Worm (Caenorhabditis elegans) whole organism, mixed stage, embryonic: ENCODE data around the gene T24C4.5.

Experiments
- M03D4.4 ChIP-seq: sonication (generic microtip); optimal IDR thresholded peaks from 2 replicates; lab custom pipeline; 2017; ENCODE audit warnings: mild to moderate bottlenecking, missing genetic modification characterization, missing compliant biosample characterization
- bed-3 ChIP-seq: fragments of 200-800 bp; sonication (Bioruptor generic); optimal IDR thresholded peaks from 3 replicates; lab custom pipeline; 2018; ENCODE audit warnings: mild to moderate bottlenecking, missing genetic modification characterization, moderate library complexity, missing compliant biosample characterization
- blmp-1 ChIP-seq: fragments of 150-350 bp; optimal IDR thresholded peaks from 2 replicates; lab custom pipeline; 2014; ENCODE audit warnings: missing biosample characterization, missing genetic modification characterization
- ceh-39 ChIP-seq: fragments of 150-350 bp; optimal IDR thresholded peaks from 2 replicates; lab custom pipeline; 2014; ENCODE audit warnings: missing biosample characterization, missing genetic modification characterization
- ceh-43 ChIP-seq: fragments of 200-800 bp; sonication (Bioruptor generic); optimal IDR thresholded peaks from 2 replicates; lab custom pipeline; 2018; ENCODE audit warnings: mild to moderate bottlenecking, missing genetic modification characterization, moderate library complexity, missing compliant biosample characterization
- ceh-83 ChIP-seq: fragments of 200-800 bp; sonication (Bioruptor generic); optimal IDR thresholded peaks from 2 replicates; lab custom pipeline; 2018; ENCODE audit warnings: mild to moderate bottlenecking, missing genetic modification characterization, missing compliant biosample characterization
- ces-1 ChIP-seq: fragments of 150-350 bp; optimal IDR thresholded peaks from 2 replicates; lab custom pipeline; 2014; ENCODE audit warnings: missing biosample characterization, missing genetic modification reagents, missing genetic modification characterization
- cnd-1 ChIP-seq: fragments of 200-800 bp; sonication (Bioruptor generic); optimal IDR thresholded peaks from 2 replicates; lab custom pipeline; 2018; ENCODE audit warnings: mild to moderate bottlenecking, missing genetic modification characterization, missing compliant biosample characterization
- drap-1 ChIP-seq: fragments of 200-800 bp; sonication (Bioruptor generic); optimal IDR thresholded peaks from 3 replicates; lab custom pipeline; 2018; ENCODE audit warnings: mild to moderate bottlenecking, missing genetic modification characterization, missing compliant biosample characterization
- elt-1 ChIP-seq: sonication (generic microtip); optimal IDR thresholded peaks from 2 replicates; lab custom pipeline; 2017; ENCODE audit warnings: missing genetic modification characterization, mild to moderate bottlenecking, missing compliant biosample characterization, antibody characterized with exemption, moderate library complexity, borderline replicate concordance; ENCODE audit not compliant: insufficient read depth
- elt-3 ChIP-seq: fragments of 150-350 bp; optimal IDR thresholded peaks from 2 replicates; lab custom pipeline; 2014; ENCODE audit warnings: missing biosample characterization, missing genetic modification characterization
- flh-1 ChIP-seq: fragments of 200-800 bp; sonication (Bioruptor generic); optimal IDR thresholded peaks from 2 replicates; lab custom pipeline; 2018; ENCODE audit warnings: mild to moderate bottlenecking, missing genetic modification characterization, moderate library complexity, missing compliant biosample characterization
- ham-2 ChIP-seq: fragments of 200-800 bp; sonication (Bioruptor generic); optimal IDR thresholded peaks from 2 replicates; lab custom pipeline; 2018; ENCODE audit warnings: mild to moderate bottlenecking, missing genetic modification characterization, missing compliant biosample characterization
- hlh-1 ChIP-seq: fragments of 150-350 bp; optimal IDR thresholded peaks from 2 replicates; lab custom pipeline; 2014; ENCODE audit warnings: missing biosample characterization, missing genetic modification reagents, missing genetic modification characterization
- lin-13 ChIP-seq: fragments of 150-350 bp; optimal IDR thresholded peaks from 2 replicates; lab custom pipeline; 2014; ENCODE audit warnings: missing biosample characterization, missing genetic modification characterization
- lin-32 ChIP-seq: fragments of 200-800 bp; sonication (Bioruptor generic); optimal IDR thresholded peaks from 2 replicates; lab custom pipeline; 2018; ENCODE audit warnings: mild to moderate bottlenecking, missing genetic modification characterization, missing compliant biosample characterization
- lsy-2 ChIP-seq: fragments of 150-350 bp; optimal IDR thresholded peaks from 2 replicates; lab custom pipeline; 2014; ENCODE audit warnings: missing biosample characterization, missing genetic modification characterization
- mab-5 ChIP-seq: fragments of 150-350 bp; optimal IDR thresholded peaks from 2 replicates; lab custom pipeline; 2014; ENCODE audit warnings: missing biosample characterization, missing genetic modification characterization
- mep-1 ChIP-seq: fragments of 150-350 bp; optimal IDR thresholded peaks from 2 replicates; lab custom pipeline; 2017; ENCODE audit warnings: missing biosample characterization, missing genetic modification reagents, missing genetic modification characterization, inconsistent platforms
- mls-2 ChIP-seq: sonication (generic microtip); optimal IDR thresholded peaks from 2 replicates; lab custom pipeline; 2016; ENCODE audit warnings: mild to moderate bottlenecking, missing genetic modification characterization, moderate library complexity, missing compliant biosample characterization
- nhr-12 ChIP-seq: fragments of 150-350 bp; optimal IDR thresholded peaks from 2 replicates; lab custom pipeline; 2014; ENCODE audit warnings: missing biosample characterization, missing genetic modification characterization
- nhr-2 ChIP-seq: fragments of 150-350 bp; optimal IDR thresholded peaks from 2 replicates; lab custom pipeline; 2014; ENCODE audit warnings: missing biosample characterization, missing genetic modification characterization
- nhr-237 ChIP-seq: fragments of 150-350 bp; optimal IDR thresholded peaks from 2 replicates; lab custom pipeline; 2014; ENCODE audit warnings: missing biosample characterization, missing genetic modification characterization
- nhr-28 ChIP-seq: fragments of 150-350 bp; optimal IDR thresholded peaks from 2 replicates; lab custom pipeline; 2014; ENCODE audit warnings: missing biosample characterization, missing genetic modification characterization
- nhr-76 ChIP-seq: sonication (generic microtip); optimal IDR thresholded peaks from 2 replicates; lab custom pipeline; 2017; ENCODE audit warnings: missing biosample characterization, missing genetic modification characterization
- pha-4 ChIP-seq: fragments of 150-350 bp; optimal IDR thresholded peaks from 2 replicates; lab custom pipeline; 2018; ENCODE audit warnings: missing biosample characterization, missing genetic modification reagents, missing genetic modification characterization
- sem-2 ChIP-seq: fragments of 200-800 bp; sonication (Bioruptor generic); optimal IDR thresholded peaks from 2 replicates; lab custom pipeline; 2018; ENCODE audit warnings: mild to moderate bottlenecking, missing genetic modification characterization, missing compliant biosample characterization
- snpc-4 ChIP-seq: fragments of 150-350 bp; optimal IDR thresholded peaks from 2 replicates; lab custom pipeline; 2014; ENCODE audit warnings: missing biosample characterization, missing genetic modification characterization
- sptf-1 ChIP-seq: sonication (generic microtip); optimal IDR thresholded peaks from 2 replicates; lab custom pipeline; 2017; ENCODE audit warnings: mild to moderate bottlenecking, missing genetic modification characterization, moderate library complexity, missing compliant biosample characterization
- tbx-8 ChIP-seq: fragments of 200-800 bp; sonication (Bioruptor generic); optimal IDR thresholded peaks from 2 replicates; lab custom pipeline; 2018; ENCODE audit warnings: mild to moderate bottlenecking, missing genetic modification characterization, moderate library complexity, missing compliant biosample characterization
- unc-120 ChIP-seq: sonication (generic microtip); optimal IDR thresholded peaks from 2 replicates; lab custom pipeline; 2017; ENCODE audit warnings: missing genetic modification characterization, missing compliant biosample characterization; ENCODE audit not compliant: poor library complexity, severe bottlenecking
- unc-39 ChIP-seq: fragments of 150-350 bp; optimal IDR thresholded peaks from 2 replicates; lab custom pipeline; 2014; ENCODE audit warnings: missing biosample characterization, missing genetic modification characterization
- unc-62 ChIP-seq: fragments of 150-350 bp; optimal IDR thresholded peaks from 2 replicates; lab custom pipeline; 2014; ENCODE audit warnings: missing biosample characterization, missing genetic modification reagents, missing genetic modification characterization
- zip-8 ChIP-seq: fragments of 150-350 bp; optimal IDR thresholded peaks from 2 replicates; lab custom pipeline; 2014; ENCODE audit warnings: missing biosample characterization, missing genetic modification characterization
- ztf-11 ChIP-seq: fragments of 150-350 bp; optimal IDR thresholded peaks from 2 replicates; lab custom pipeline; 2014; ENCODE audit warnings: missing biosample characterization, missing genetic modification characterization

The T24C4.5 gene

ce11 chrIII:900134-900533 is 20.6 kb upstream of the T24C4.5 start:
- TF ChIP-seq nhr-2 (tag; lab: Kevin White, UChicago) (no peak), ztf-11 (tag; lab: Kevin White, UChicago) (no peak), zip-8 (no peak), nhr-237 (no peak), nhr-76 (tag; lab: Kevin White, UChicago) (no peak), ceh-39 (tag; lab: Kevin White, UChicago) (no peak), lin-13 (tag; lab: Kevin White, UChicago) (no peak), nhr-28 (tag; lab: Kevin White, UChicago) (no peak), drap-1 (no peak), snpc-4 (tag; lab: Kevin White, UChicago) (no peak)

ce11 chrIII:896904-897303 is 17.4 kb upstream of the T24C4.5 start:
- TF ChIP-seq elt-3 (no peak), drap-1 (no peak), blmp-1 (tag; lab: Kevin White, UChicago) (no peak), flh-1 (GFP tag; lab: Kevin White, UChicago) (no peak), unc-120 (no peak)

- TF ChIP-seq hlh-1: peak; percentile 18
- TF ChIP-seq nhr-28 (tag; lab: Kevin White, UChicago): no peak
These were observed 16.0 kb upstream of the T24C4.5 start, which contains the start of the genes ztf-18 and F23H11.2 for ce11 chrIII:895525-895924. Gene ztf-18 (minus strand): TSS chrIII:895712. Gene F23H11.2 (plus strand): TSS chrIII:895747.

ce11 chrIII:891014-891413 is 11.5 kb upstream of the T24C4.5 start, which contains the start of gene T24C4.10:
Gene T24C4.10 (minus strand): TSS chrIII:891243.
- TF ChIP-seq ces-1 (no peak), lsy-2 (tag; lab: Kevin White, UChicago) (no peak), mab-5 (tag; lab: Kevin White, UChicago) (no peak), elt-3 (no peak), elt-1 (tag; lab: Kevin White, UChicago) (no peak), flh-1 (GFP tag; lab: Kevin White, UChicago) (no peak), zip-8 (no peak)
- TF ChIP-seq, all 35 proteins: peak for 0

- TF ChIP-seq lin-13 (tag; lab: Kevin White, UChicago): no peak
- peak; percentile 81 for TF ChIP-seq lsy-2 (tag; lab: Kevin White, UChicago)
These were observed 9.5 kb upstream of the T24C4.5 start for ce11 chrIII:888983-889549.

- no peak for TF ChIP-seq elt-1 (tag; lab: Kevin White, UChicago)
- no peak for TF ChIP-seq ceh-83 (GFP tag; lab: Kevin White, UChicago)
- no peak for TF ChIP-seq zip-8
- no peak for TF ChIP-seq drap-1
- no peak for TF ChIP-seq snpc-4 (tag; lab: Kevin White, UChicago)
- TF ChIP-seq mls-2 (tag; lab: Kevin White, UChicago): peak; percentile 60
- no peak for TF ChIP-seq ztf-11 (tag; lab: Kevin White, UChicago)
- TF ChIP-seq ceh-39 (tag; lab: Kevin White, UChicago): peak; percentile 32
- TF ChIP-seq M03D4.4 (tag; lab: Kevin White, UChicago): no peak
- TF ChIP-seq ces-1: peak; percentile 63
- TF ChIP-seq sptf-1: no peak
- TF ChIP-seq unc-120: peak; percentile 41
- TF ChIP-seq nhr-76 (tag; lab: Kevin White, UChicago): peak; percentile 34
- no peak for TF ChIP-seq hlh-1
- TF ChIP-seq bed-3 (GFP tag; lab: Kevin White, UChicago): no peak
- TF ChIP-seq nhr-12: no peak
- no peak for TF ChIP-seq cnd-1 (tag; lab: Kevin White, UChicago)
- TF ChIP-seq lin-32 (GFP tag; lab: Kevin White, UChicago): no peak
- no peak for TF ChIP-seq unc-39 (tag; lab: Kevin White, UChicago)
- no peak for TF ChIP-seq elt-3
- TF ChIP-seq ham-2: peak; percentile 23
- no peak for TF ChIP-seq ceh-43
- TF ChIP-seq nhr-2 (tag; lab: Kevin White, UChicago): no peak
- TF ChIP-seq mab-5 (tag; lab: Kevin White, UChicago): no peak
- no peak for TF ChIP-seq sem-2 (GFP tag; lab: Kevin White, UChicago)
- peak; percentile 49 for TF ChIP-seq blmp-1 (tag; lab: Kevin White, UChicago)
- peak; percentile 16 for TF ChIP-seq unc-62 (GFP tag; lab: Kevin White, UChicago)
- no peak for TF ChIP-seq nhr-237
- TF ChIP-seq nhr-28 (tag; lab: Kevin White, UChicago): no peak
- no peak for TF ChIP-seq flh-1 (GFP tag; lab: Kevin White, UChicago)
- TF ChIP-seq pha-4: peak; percentile 24
- no peak for TF ChIP-seq mep-1
- no peak for TF ChIP-seq lin-13 (tag; lab: Kevin White, UChicago)
- peak; percentile 21 for TF ChIP-seq lsy-2 (tag; lab: Kevin White, UChicago)
- TF ChIP-seq tbx-8 (GFP tag; lab: Kevin White, UChicago): no peak
These were observed 8.4 kb upstream of the T24C4.5 start for ce11 chrIII:887874-888299.
